Fruit fly (Drosophila melanogaster) whole organism, embryonic: ENCODE data around the gene UBL3.

Experiments
- BtbVII ChIP-seq: fragments of 200-800 bp; sonication (Bioruptor generic); optimal IDR thresholded peaks from 3 replicates; lab custom pipeline; 2017; ENCODE audit warnings: missing biosample characterization, mild to moderate bottlenecking, missing genetic modification characterization
- CG10147 ChIP-seq: fragments of 200-800 bp; sonication (Bioruptor generic); optimal IDR thresholded peaks from 2 replicates; lab custom pipeline; 2019; ENCODE audit warnings: missing biosample characterization, mild to moderate bottlenecking, missing genetic modification characterization, moderate library complexity
- CG10654 ChIP-seq: fragments of 200-800 bp; sonication (Bioruptor generic); optimal IDR thresholded peaks from 2 replicates; lab custom pipeline; 2016; ENCODE audit warnings: missing biosample characterization, missing genetic modification characterization
- CG12071 ChIP-seq: fragments of 200-800 bp; sonication (Bioruptor generic); optimal IDR thresholded peaks from 3 replicates; lab custom pipeline; 2018; ENCODE audit warnings: missing biosample characterization, mild to moderate bottlenecking, missing genetic modification characterization
- CG13424 ChIP-seq: fragments of 200-800 bp; sonication (Bioruptor generic); optimal IDR thresholded peaks from 2 replicates; lab custom pipeline; 2019; ENCODE audit warnings: missing biosample characterization, mild to moderate bottlenecking, missing genetic modification characterization, moderate library complexity
- CG13894 ChIP-seq: fragments of 200-800 bp; sonication (Bioruptor generic); optimal IDR thresholded peaks from 3 replicates; lab custom pipeline; 2018; ENCODE audit warnings: missing biosample characterization, mild to moderate bottlenecking, missing genetic modification characterization, moderate library complexity
- CG1603 ChIP-seq: fragments of 200-800 bp; sonication (Bioruptor generic); optimal IDR thresholded peaks from 2 replicates; lab custom pipeline; 2019; ENCODE audit warnings: missing biosample characterization, mild to moderate bottlenecking, missing genetic modification characterization, moderate library complexity
- CG17612 ChIP-seq: fragments of 200-800 bp; sonication (Bioruptor generic); IDR thresholded peaks from 2 replicates; pipeline ENCODE4 v1.3.6; 2022; ENCODE audit warnings: missing biosample characterization, missing genetic modification characterization
- CG34224 ChIP-seq: fragments of 200-800 bp; sonication (Bioruptor generic); IDR thresholded peaks from 3 replicates; pipeline ENCODE4 v1.3.6; 2022; ENCODE audit warnings: missing biosample characterization, missing genetic modification characterization; ENCODE audit not compliant: partially characterized antibody
- CG4404 ChIP-seq: fragments of 200-800 bp; sonication (Bioruptor generic); IDR thresholded peaks from 2 replicates; pipeline ENCODE4 v1.3.6; 2022; ENCODE audit warnings: missing biosample characterization, missing genetic modification characterization
- CG7839 ChIP-seq: fragments of 200-800 bp; sonication (Bioruptor generic); optimal IDR thresholded peaks from 3 replicates; lab custom pipeline; 2018; ENCODE audit warnings: missing biosample characterization, mild to moderate bottlenecking, missing genetic modification characterization, moderate library complexity
- CoRest ChIP-seq: fragments of 200-800 bp; sonication (Bioruptor generic); optimal IDR thresholded peaks from 3 replicates; lab custom pipeline; 2018; ENCODE audit warnings: missing biosample characterization, mild to moderate bottlenecking, missing genetic modification characterization, moderate library complexity
- Deaf1 ChIP-seq: fragments of 200-800 bp; optimal IDR thresholded peaks from 3 replicates; lab custom pipeline; 2019; ENCODE audit warnings: missing biosample characterization, mild to moderate bottlenecking, missing genetic modification characterization, moderate library complexity
- Dp ChIP-seq: fragments of 200-800 bp; sonication (Bioruptor generic); optimal IDR thresholded peaks from 2 replicates; lab custom pipeline; 2018; ENCODE audit warnings: missing biosample characterization, mild to moderate bottlenecking, missing genetic modification characterization, moderate library complexity
- E2f2 ChIP-seq: fragments of 200-800 bp; sonication (Bioruptor generic); IDR thresholded peaks from 2 replicates; pipeline ENCODE4 v1.3.6; 2022; ENCODE audit warnings: missing biosample characterization, missing genetic modification characterization
- Eip74EF ChIP-seq, 2 experiments: fragments of 200-800 bp in 1 of 2; fragments of >200 bp in 1 of 2; sonication (Bioruptor generic) in 1 of 2; optimal IDR thresholded peaks; 2 replicates each; lab custom pipeline; 2017 to 2019; ENCODE audit warnings: missing biosample characterization in 2 of 2, missing genetic modification characterization in 2 of 2, mild to moderate bottlenecking in 1 of 2, moderate library complexity in 1 of 2
- Ets97D ChIP-seq: fragments of 200-800 bp; sonication (Bioruptor generic); optimal IDR thresholded peaks from 3 replicates; lab custom pipeline; 2016; ENCODE audit warnings: missing biosample characterization, missing genetic modification characterization
- Hr51 ChIP-seq, 2 experiments: fragments of 200-800 bp; sonication (Bioruptor generic); optimal IDR thresholded peaks; 2 replicates in 1 of 2; 3 replicates in 1 of 2; lab custom pipeline; 2016 to 2018; ENCODE audit warnings: missing biosample characterization in 2 of 2, missing genetic modification characterization in 2 of 2, mild to moderate bottlenecking in 1 of 2, moderate library complexity in 1 of 2
- Med ChIP-seq: fragments of 200-800 bp; sonication (Bioruptor generic); peaks from one replicate; lab custom pipeline; 2016; ENCODE audit warnings: missing biosample characterization, missing genetic modification characterization, mild to moderate bottlenecking, inconsistent platforms, moderate library complexity
- NFAT ChIP-seq: fragments of 200-800 bp; sonication (Bioruptor generic); IDR thresholded peaks from 2 replicates; pipeline ENCODE4 v1.3.6; 2022; ENCODE audit warnings: missing biosample characterization, missing genetic modification characterization
- Stat92E ChIP-seq, 3 experiments: fragments of >200 bp in 2 of 3; fragments of 200-800 bp in 1 of 3; sonication (Bioruptor generic) in 1 of 3; optimal IDR thresholded peaks; 2 replicates each; lab custom pipeline; 2017 to 2019; ENCODE audit warnings: missing biosample characterization in 3 of 3, missing genetic modification characterization in 3 of 3, mild to moderate bottlenecking in 1 of 3, moderate library complexity in 1 of 3
- Taf1 ChIP-seq: fragments of 200-800 bp; sonication (Bioruptor generic); IDR thresholded peaks from 2 replicates; pipeline ENCODE4 v1.3.6; 2022; ENCODE audit warnings: missing biosample characterization, missing genetic modification characterization
- Trl ChIP-seq, 3 experiments: fragments of >200 bp in 2 of 3; fragments of 200-800 bp in 1 of 3; sonication (Bioruptor generic) in 1 of 3; optimal IDR thresholded peaks; 2 replicates in 1 of 3; 3 replicates in 2 of 3; lab custom pipeline; 2016 to 2017; ENCODE audit warnings: missing biosample characterization in 1 of 3, missing genetic modification characterization in 1 of 3
- amos ChIP-seq: fragments of 200-800 bp; sonication (Bioruptor generic); IDR thresholded peaks from 2 replicates; pipeline ENCODE4 v1.3.6; 2022; ENCODE audit warnings: missing biosample characterization, missing genetic modification characterization; ENCODE audit not compliant: partially characterized antibody
- az2 ChIP-seq: fragments of 200-800 bp; sonication (Bioruptor generic); optimal IDR thresholded peaks from 3 replicates; lab custom pipeline; 2016; ENCODE audit warnings: missing biosample characterization, missing genetic modification characterization
- cg ChIP-seq: fragments of 200-800 bp; sonication (Bioruptor generic); optimal IDR thresholded peaks from 3 replicates; lab custom pipeline; 2019; ENCODE audit warnings: missing biosample characterization, mild to moderate bottlenecking, missing genetic modification characterization, moderate library complexity
- chif ChIP-seq, 2 experiments: fragments of 200-800 bp; sonication (Bioruptor generic); optimal IDR thresholded peaks; 3 replicates each; lab custom pipeline; 2016; ENCODE audit warnings: missing biosample characterization in 2 of 2, missing genetic modification characterization in 2 of 2
- ci ChIP-seq: fragments of 200-800 bp; sonication (Bioruptor generic); IDR thresholded peaks from 3 replicates; pipeline ENCODE4 v1.3.6; 2022; ENCODE audit warnings: missing biosample characterization, missing genetic modification characterization
- crp ChIP-seq, 2 experiments: fragments of 200-800 bp; sonication (Bioruptor generic); optimal IDR thresholded peaks; 2 replicates in 1 of 2; 3 replicates in 1 of 2; lab custom pipeline; 2017; ENCODE audit warnings: missing biosample characterization in 2 of 2, missing genetic modification characterization in 2 of 2, mild to moderate bottlenecking in 1 of 2, moderate library complexity in 1 of 2
- disco-r ChIP-seq: fragments of 200-800 bp; sonication (Bioruptor generic); optimal IDR thresholded peaks from 2 replicates; lab custom pipeline; 2016; ENCODE audit warnings: missing biosample characterization, missing genetic modification characterization
- eyg ChIP-seq: fragments of 200-800 bp; sonication (Bioruptor generic); optimal IDR thresholded peaks from 3 replicates; lab custom pipeline; 2016; ENCODE audit warnings: missing biosample characterization, missing genetic modification characterization
- gem ChIP-seq: fragments of 200-800 bp; sonication (Bioruptor generic); optimal IDR thresholded peaks from 2 replicates; lab custom pipeline; 2019; ENCODE audit warnings: missing biosample characterization, mild to moderate bottlenecking, missing genetic modification characterization, moderate library complexity
- insv ChIP-seq, 2 experiments: fragments of 200-800 bp; sonication (Bioruptor generic); optimal IDR thresholded peaks; 3 replicates each; lab custom pipeline; 2016 to 2018; ENCODE audit warnings: missing biosample characterization in 2 of 2, missing genetic modification characterization in 2 of 2
- inv ChIP-seq: fragments of 200-800 bp; sonication (Bioruptor generic); IDR thresholded peaks from 2 replicates; pipeline ENCODE4 v1.3.6; 2022; ENCODE audit warnings: missing biosample characterization, missing genetic modification characterization; ENCODE audit not compliant: partially characterized antibody
- lbe ChIP-seq: fragments of 200-800 bp; sonication (Bioruptor generic); optimal IDR thresholded peaks from 2 replicates; lab custom pipeline; 2016; ENCODE audit warnings: missing biosample characterization, mild to moderate bottlenecking, missing genetic modification characterization
- lilli ChIP-seq: fragments of 200-800 bp; sonication (Bioruptor generic); optimal IDR thresholded peaks from 3 replicates; lab custom pipeline; 2016; ENCODE audit warnings: missing biosample characterization, missing genetic modification characterization
- lola ChIP-seq, 3 experiments: fragments of >200 bp in 2 of 3; fragments of 200-800 bp in 1 of 3; sonication (Bioruptor generic) in 1 of 3; optimal IDR thresholded peaks; 2 replicates each; lab custom pipeline; 2017 to 2019; ENCODE audit warnings: missing biosample characterization in 3 of 3, missing genetic modification characterization in 3 of 3, mild to moderate bottlenecking in 1 of 3, moderate library complexity in 1 of 3
- mam ChIP-seq: fragments of 200-800 bp; sonication (Bioruptor generic); optimal IDR thresholded peaks from 3 replicates; lab custom pipeline; 2016; ENCODE audit warnings: missing biosample characterization, missing genetic modification characterization
- nom ChIP-seq: fragments of 200-800 bp; sonication (Bioruptor generic); optimal IDR thresholded peaks from 2 replicates; lab custom pipeline; 2017; ENCODE audit warnings: missing biosample characterization, missing genetic modification characterization, mild to moderate bottlenecking, moderate library complexity, missing genetic modification reagents
- rib ChIP-seq: fragments of 200-800 bp; sonication (Bioruptor generic); IDR thresholded peaks from 2 replicates; pipeline ENCODE4 v1.3.6; 2022; ENCODE audit warnings: missing biosample characterization, missing genetic modification characterization
- row ChIP-seq: fragments of 200-800 bp; sonication (Bioruptor generic); IDR thresholded peaks from 3 replicates; pipeline ENCODE4 v1.3.6; 2022; ENCODE audit warnings: missing biosample characterization, missing genetic modification characterization
- sd ChIP-seq: fragments of 200-800 bp; sonication (Bioruptor generic); optimal IDR thresholded peaks from 3 replicates; lab custom pipeline; 2018; ENCODE audit warnings: missing biosample characterization, mild to moderate bottlenecking, missing genetic modification characterization, moderate library complexity
- sens ChIP-seq: fragments of 200-800 bp; sonication (Bioruptor generic); peaks from one replicate; lab custom pipeline; 2016; ENCODE audit warnings: missing biosample characterization, missing genetic modification characterization
- slou ChIP-seq: fragments of 200-800 bp; sonication (Bioruptor generic); optimal IDR thresholded peaks from 3 replicates; lab custom pipeline; 2016; ENCODE audit warnings: missing biosample characterization, missing genetic modification characterization
- tio ChIP-seq: fragments of 200-800 bp; sonication (Bioruptor generic); optimal IDR thresholded peaks from 2 replicates; lab custom pipeline; 2017; ENCODE audit warnings: missing biosample characterization, missing genetic modification characterization, inconsistent platforms
- trh ChIP-seq: fragments of 200-800 bp; sonication (Bioruptor generic); optimal IDR thresholded peaks from 2 replicates; lab custom pipeline; 2016; ENCODE audit warnings: missing biosample characterization, missing genetic modification characterization
- yki ChIP-seq: fragments of >200 bp; optimal IDR thresholded peaks from 3 replicates; lab custom pipeline; 2018

UBL3 gene

DNA sequence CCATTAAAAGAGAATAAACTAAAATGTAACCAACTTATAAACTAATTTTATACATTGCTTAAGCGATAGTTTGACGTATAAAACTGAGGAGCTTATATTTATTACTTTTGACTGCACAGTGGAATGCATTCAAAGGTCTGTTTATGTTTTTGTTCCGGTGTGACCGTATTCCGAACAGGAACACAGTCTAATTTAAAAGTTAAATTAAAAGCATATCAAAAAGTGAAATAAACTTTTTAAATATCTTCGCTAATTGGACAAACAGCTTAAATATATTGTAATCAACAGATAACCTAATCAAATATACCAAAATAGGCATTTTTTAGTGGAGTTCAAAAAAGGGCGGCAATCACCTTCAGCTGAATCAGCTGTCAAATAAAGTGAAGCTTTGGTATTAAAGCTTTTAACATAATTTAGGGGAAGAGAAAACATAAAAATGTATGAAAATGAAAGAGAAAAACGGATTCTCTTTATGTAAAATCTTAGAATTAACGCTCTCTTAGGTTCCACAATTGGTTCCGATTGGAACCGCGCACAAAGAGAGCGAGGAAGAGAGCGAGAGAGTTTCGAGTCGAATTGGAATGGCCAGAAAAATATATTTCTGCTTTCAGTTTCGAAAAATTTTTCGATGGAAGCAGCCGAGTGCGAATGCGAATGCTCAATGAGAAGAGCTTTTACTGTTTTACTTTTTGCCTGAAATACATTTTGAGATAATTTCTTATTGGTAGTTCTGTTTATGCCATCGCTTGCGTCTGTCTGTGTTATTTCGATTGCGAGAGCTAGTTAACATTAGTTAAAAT, 49.0 kb downstream of the UBL3 start, which contains the start of the genes PGRP-LE and sd (continued):
- TF ChIP-seq insv (GFP tag; optimal IDR thresholded peaks at IDR 0.05; lab: Kevin White, UChicago) (peak; percentile 48 to 92), BtbVII (GFP tag; lab: Kevin White, UChicago) (peak; percentile 2), Trl (optimal IDR thresholded peaks at IDR 0.05; lab: Kevin White, UChicago) (peak; percentile 93 to 98), Trl (GFP tag; optimal IDR thresholded peaks at IDR 0.05; lab: Kevin White, UChicago) (no peak), CG10147 (GFP tag; lab: Kevin White, UChicago) (peak; percentile 8), lbe (peak; percentile 79), slou (GFP tag; lab: Kevin White, UChicago) (no peak), Taf1 (GFP tag; lab: Robert Waterston, UW) (no peak), mam (peak; percentile 8), chif (GFP tag; optimal IDR thresholded peaks at IDR 0.05; lab: Kevin White, UChicago) (no peak), Hr51 (GFP tag; optimal IDR thresholded peaks at IDR 0.05; lab: Kevin White, UChicago) (peak in 1 of 2 experiments; percentile 5), Ets97D (GFP tag; lab: Kevin White, UChicago) (peak; percentile 2), CG13894 (tag; lab: Kevin White, UChicago) (peak; percentile 11), yki (lab: Kevin White, UChicago) (peak; percentile 60), gem (tag; lab: Kevin White, UChicago) (peak; percentile 17), eyg (GFP tag; lab: Kevin White, UChicago) (no peak), CG34224 (GFP tag; lab: Robert Waterston, UW) (peak; percentile 54; the same call in 2 of the 3 replicates), CoRest (peak; percentile 12), lilli (GFP tag; lab: Kevin White, UChicago) (peak; percentile 2), nom (GFP tag; lab: Kevin White, UChicago) (peak; percentile 57), az2 (no peak), lola (GFP tag; optimal IDR thresholded peaks at IDR 0.05; lab: Kevin White, UChicago) (peak in 1 of 3 experiments; percentile 16), row (GFP tag; lab: Robert Waterston, UW) (peak; percentile 32; the same call in 2 of the 3 replicates), trh (no peak), Med (peak; percentile 69), E2f2 (peak; percentile 81), inv (no peak), disco-r (GFP tag; lab: Kevin White, UChicago) (no peak), cg (GFP tag; lab: Kevin White, UChicago) (peak; percentile 54), sens (GFP tag; lab: Kevin White, UChicago) (peak; percentile 78), sd (peak; percentile 48), crp (GFP tag; optimal IDR thresholded peaks at IDR 0.05; lab: Kevin White, UChicago) (peak in 1 of 2 experiments; percentile 82), Eip74EF (GFP tag; optimal IDR thresholded peaks at IDR 0.05; lab: Kevin White, UChicago) (peak in 1 of 2 experiments; percentile 14), Deaf1 (peak; percentile 64), NFAT (GFP tag; lab: Robert Waterston, UW) (no peak), CG7839 (tag; lab: Kevin White, UChicago) (no peak), CG10654 (GFP tag; lab: Kevin White, UChicago) (no peak), Stat92E (GFP tag; optimal IDR thresholded peaks at IDR 0.05; lab: Kevin White, UChicago) (no peak), ci (GFP tag; lab: Robert Waterston, UW) (peak; percentile 23; the same call in 1 of the 3 replicates), CG4404 (no peak), tio (GFP tag; lab: Kevin White, UChicago) (no peak), Dp (GFP tag; lab: Kevin White, UChicago) (peak; percentile 76), CG1603 (tag; lab: Kevin White, UChicago) (peak; percentile 18), rib (GFP tag; lab: Robert Waterston, UW) (0 out of 2 replicates have a peak, but pooled peaks have one; percentile 33), CG12071 (peak; percentile 18), amos (GFP tag; lab: Robert Waterston, UW) (peak; percentile 21; the same call in 1 of the 2 replicates), CG17612 (GFP tag; lab: Robert Waterston, UW) (no peak), CG13424 (tag; lab: Kevin White, UChicago) (peak; percentile 2)
